Worm (Caenorhabditis elegans) whole organism, young adult: Measurements from ENCODE around the gene ncap-1.

ENCODE experiments used
- B0019.2 ChIP-seq: fragments of 200-800 bp; sonication (Bioruptor generic); conservative IDR thresholded peaks from 2 replicates; pipeline ENCODE4 v1.3.6; 2022; ENCODE audit warnings: missing genetic modification reagents, missing genetic modification characterization, missing compliant biosample characterization
- B0261.1 ChIP-seq: sonication (generic microtip); optimal IDR thresholded peaks from 2 replicates; lab custom pipeline; 2016; ENCODE audit warnings: mild to moderate bottlenecking, missing genetic modification characterization, moderate library complexity, missing compliant biosample characterization
- F10E7.11 ChIP-seq: sonication (generic microtip); optimal IDR thresholded peaks from 2 replicates; lab custom pipeline; 2017; ENCODE audit warnings: mild to moderate bottlenecking, missing genetic modification characterization, moderate library complexity, missing compliant biosample characterization
- F33H1.4 ChIP-seq: fragments of 200-800 bp; sonication (Bioruptor generic); IDR thresholded peaks from 2 replicates; pipeline ENCODE4 v1.3.6; 2022; ENCODE audit warnings: missing genetic modification reagents, missing genetic modification characterization, missing compliant biosample characterization
- F37B4.10 ChIP-seq: fragments of 200-800 bp; sonication (Bioruptor generic); IDR thresholded peaks from 2 replicates; pipeline ENCODE4 v1.3.6; 2022; ENCODE audit warnings: missing genetic modification characterization, missing compliant biosample characterization
- F57A8.1 ChIP-seq: fragments of 200-800 bp; sonication (Bioruptor generic); optimal IDR thresholded peaks from 2 replicates; lab custom pipeline; 2018; ENCODE audit warnings: mild to moderate bottlenecking, missing genetic modification characterization, moderate library complexity, missing compliant biosample characterization
- F57C9.4 ChIP-seq: sonication (generic microtip); optimal IDR thresholded peaks from 2 replicates; lab custom pipeline; 2017; ENCODE audit warnings: mild to moderate bottlenecking, missing genetic modification characterization, missing compliant biosample characterization
- Y56A3A.18 ChIP-seq: fragments of 200-800 bp; sonication (Bioruptor generic); IDR thresholded peaks from 2 replicates; pipeline ENCODE4 v1.3.6; 2022; ENCODE audit warnings: missing genetic modification reagents, missing genetic modification characterization, missing compliant biosample characterization
- Y67H2A.10 ChIP-seq: fragments of 200-800 bp; sonication (Bioruptor generic); conservative IDR thresholded peaks from 2 replicates; pipeline ENCODE4 v1.3.6; 2022; ENCODE audit warnings: missing genetic modification reagents, missing genetic modification characterization, missing compliant biosample characterization
- Y79H2A.3 ChIP-seq: fragments of 200-800 bp; sonication (Bioruptor generic); conservative IDR thresholded peaks from 2 replicates; pipeline ENCODE4 v1.3.6; 2022; ENCODE audit warnings: missing genetic modification reagents, missing genetic modification characterization, missing compliant biosample characterization
- ama-1 ChIP-seq, 3 experiments: fragments of 150-350 bp in 1 of 3; sonication (generic microtip) in 2 of 3; optimal IDR thresholded peaks; 2 replicates each; lab custom pipeline; 2014 to 2018; ENCODE audit warnings: missing biosample characterization in 2 of 3, missing genetic modification characterization in 2 of 3, missing genetic modification reagents in 2 of 3
- aptf-2 ChIP-seq: fragments of 200-800 bp; sonication (Bioruptor generic); conservative IDR thresholded peaks from 2 replicates; pipeline ENCODE4 v1.3.6; 2022; ENCODE audit warnings: missing genetic modification reagents, missing genetic modification characterization, missing compliant biosample characterization
- aptf-3 ChIP-seq: fragments of 200-800 bp; sonication (Bioruptor generic); IDR thresholded peaks from 2 replicates; pipeline ENCODE4 v1.3.6; 2022; ENCODE audit warnings: missing genetic modification characterization, missing compliant biosample characterization
- attf-6 ChIP-seq: fragments of 200-800 bp; sonication (Bioruptor generic); IDR thresholded peaks from 2 replicates; pipeline ENCODE4 v1.3.6; 2022; ENCODE audit warnings: missing genetic modification reagents, missing genetic modification characterization, missing compliant biosample characterization
- bed-1 ChIP-seq: fragments of 200-800 bp; sonication (Bioruptor generic); IDR thresholded peaks from 2 replicates; pipeline ENCODE4 v1.3.6; 2022; ENCODE audit warnings: missing genetic modification reagents, missing genetic modification characterization, missing compliant biosample characterization
- cebp-2 ChIP-seq: fragments of 200-800 bp; sonication (Bioruptor generic); IDR thresholded peaks from 2 replicates; pipeline ENCODE4 v1.3.6; 2022; ENCODE audit warnings: missing genetic modification characterization, missing compliant biosample characterization
- ceh-79 ChIP-seq: sonication (generic microtip); optimal IDR thresholded peaks from 2 replicates; lab custom pipeline; 2017; ENCODE audit warnings: mild to moderate bottlenecking, missing genetic modification characterization, missing compliant biosample characterization
- chd-7 ChIP-seq: sonication (generic microtip); optimal IDR thresholded peaks from 2 replicates; lab custom pipeline; 2016; ENCODE audit warnings: mild to moderate bottlenecking, missing genetic modification characterization, moderate library complexity, missing compliant biosample characterization
- fkh-3 ChIP-seq: sonication (generic microtip); optimal IDR thresholded peaks from 2 replicates; lab custom pipeline; 2016; ENCODE audit warnings: mild to moderate bottlenecking, missing genetic modification characterization, missing compliant biosample characterization
- hlh-26 ChIP-seq: fragments of 200-800 bp; sonication (Bioruptor generic); conservative IDR thresholded peaks from 2 replicates; pipeline ENCODE4 v1.3.6; 2022; ENCODE audit warnings: missing genetic modification reagents, missing genetic modification characterization, missing compliant biosample characterization
- hmg-1.2 ChIP-seq: fragments of 200-800 bp; sonication (Bioruptor generic); IDR thresholded peaks from 2 replicates; pipeline ENCODE4 v1.3.6; 2022; ENCODE audit warnings: missing genetic modification reagents, missing genetic modification characterization, missing compliant biosample characterization
- hrde-1 ChIP-seq: sonication (generic microtip); optimal IDR thresholded peaks from 2 replicates; lab custom pipeline; 2016; ENCODE audit warnings: missing genetic modification characterization, mild to moderate bottlenecking, missing compliant biosample characterization, moderate library complexity, missing genotype, missing genetic modification reagents, borderline replicate concordance
- lag-1 ChIP-seq: fragments of 200-800 bp; sonication (Bioruptor generic); IDR thresholded peaks from 2 replicates; pipeline ENCODE4 v1.3.6; 2022; ENCODE audit warnings: missing genetic modification reagents, missing genetic modification characterization, missing compliant biosample characterization
- let-607 ChIP-seq, 2 experiments: fragments of 200-800 bp in 1 of 2; sonication (Bioruptor generic) in 1 of 2; sonication (generic microtip) in 1 of 2; optimal IDR thresholded peaks; 2 replicates each; lab custom pipeline; 2016 to 2018; ENCODE audit warnings: mild to moderate bottlenecking in 2 of 2, missing compliant biosample characterization in 2 of 2, missing genetic modification characterization in 2 of 2, moderate library complexity in 2 of 2, missing genotype in 1 of 2
- lsy-27 ChIP-seq: sonication (generic microtip); optimal IDR thresholded peaks from 2 replicates; lab custom pipeline; 2017; ENCODE audit warnings: missing genetic modification characterization, mild to moderate bottlenecking, missing compliant biosample characterization, antibody characterized with exemption, missing genotype, borderline replicate concordance; ENCODE audit not compliant: insufficient read depth
- madf-3 ChIP-seq: fragments of 200-800 bp; sonication (Bioruptor generic); IDR thresholded peaks from 2 replicates; pipeline ENCODE4 v1.3.6; 2022; ENCODE audit warnings: missing genetic modification reagents, missing genetic modification characterization, missing compliant biosample characterization
- madf-8 ChIP-seq: fragments of 200-800 bp; sonication (Bioruptor generic); conservative IDR thresholded peaks from 2 replicates; pipeline ENCODE4 v1.3.6; 2022; ENCODE audit warnings: missing genetic modification reagents, missing genetic modification characterization, missing compliant biosample characterization
- mxl-1 ChIP-seq: sonication (generic microtip); optimal IDR thresholded peaks from 2 replicates; lab custom pipeline; 2016; ENCODE audit warnings: missing genetic modification characterization, missing compliant biosample characterization
- nfyb-1 ChIP-seq: fragments of 200-800 bp; sonication (Bioruptor generic); IDR thresholded peaks from 2 replicates; pipeline ENCODE4 v1.3.6; 2022; ENCODE audit warnings: missing genetic modification reagents, missing genetic modification characterization, missing compliant biosample characterization
- nhr-27 ChIP-seq: fragments of 200-800 bp; sonication (Bioruptor generic); optimal IDR thresholded peaks from 2 replicates; lab custom pipeline; 2018; ENCODE audit warnings: mild to moderate bottlenecking, missing genetic modification characterization, moderate library complexity, missing compliant biosample characterization
- rec-8 ChIP-seq, 2 experiments: sonication (generic microtip); optimal IDR thresholded peaks; 2 replicates each; lab custom pipeline; 2016; ENCODE audit warnings: mild to moderate bottlenecking in 2 of 2, missing genetic modification characterization in 2 of 2, missing genetic modification reagents in 2 of 2, missing genotype in 2 of 2, missing biosample characterization in 1 of 2, missing compliant biosample characterization in 1 of 2, moderate library complexity in 1 of 2
- rpc-1 ChIP-seq, 2 experiments: fragments of 150-350 bp in 1 of 2; sonication (generic microtip) in 1 of 2; optimal IDR thresholded peaks; 2 replicates each; lab custom pipeline; 2014 to 2018; ENCODE audit warnings: missing biosample characterization in 1 of 2, missing genetic modification characterization in 1 of 2, missing genetic modification reagents in 1 of 2, missing genotype in 1 of 2
- sptf-2 ChIP-seq: fragments of 200-800 bp; sonication (Bioruptor generic); optimal IDR thresholded peaks from 2 replicates; lab custom pipeline; 2018; ENCODE audit warnings: mild to moderate bottlenecking, missing genetic modification characterization, missing compliant biosample characterization
- tlf-1 ChIP-seq: fragments of 200-800 bp; sonication (Bioruptor generic); optimal IDR thresholded peaks from 2 replicates; lab custom pipeline; 2018; ENCODE audit warnings: mild to moderate bottlenecking, missing genetic modification characterization, missing compliant biosample characterization

The ncap-1 gene

DNA sequence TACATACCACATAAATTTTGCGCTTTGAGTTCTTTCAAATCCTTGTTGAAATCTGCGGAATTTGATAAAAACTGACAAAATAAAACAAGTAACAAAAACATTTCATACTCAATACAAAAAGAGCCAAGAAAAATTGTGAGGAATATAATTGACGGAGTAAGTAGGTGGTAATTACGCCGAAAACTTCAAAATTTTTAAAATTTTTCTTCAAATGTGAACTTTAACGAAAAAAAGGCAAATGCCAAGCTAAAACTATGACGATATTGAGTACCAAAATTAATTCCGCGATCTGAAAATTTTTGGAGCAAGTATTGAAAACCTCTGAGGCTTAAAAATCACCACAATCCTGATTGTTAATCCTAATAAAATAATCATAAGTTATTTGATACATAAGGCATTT, 33.5 kb upstream of the ncap-1 start, which contains the start of gene irld-51:
Gene irld-51 (minus strand): TSS at position 101 of the 400 bp plus-strand sequence.
- TF ChIP-seq aptf-2 (GFP tag; lab: Robert Waterston, UW) (no peak), rpc-1 (optimal IDR thresholded peaks at IDR 0.05; lab: Kevin White, UChicago) (no peak), rpc-1 (tag; optimal IDR thresholded peaks at IDR 0.05; lab: Kevin White, UChicago) (peak; percentile 21), hlh-26 (GFP tag; lab: Robert Waterston, UW) (no peak)
- TF ChIP-seq, all 124 proteins: peak for 1

- TF ChIP-seq lag-1 (GFP tag; lab: Robert Waterston, UW) (no peak), hmg-1.2 (GFP tag; lab: Robert Waterston, UW) (0 out of 2 replicates have a peak, but pooled peaks have one; percentile 27), F10E7.11 (tag; lab: Kevin White, UChicago) (no peak), hrde-1 (tag; lab: Kevin White, UChicago) (no peak), madf-3 (GFP tag; lab: Robert Waterston, UW) (no peak), lsy-27 (no peak)
Measured at ce11 chrII:2948614-2949013, 29.5 kb upstream of the ncap-1 start.

- TF ChIP-seq nfyb-1 (no peak), tlf-1 (GFP tag; lab: Kevin White, UChicago) (no peak), Y79H2A.3 (GFP tag; lab: Robert Waterston, UW) (no peak), rec-8 (tag; optimal IDR thresholded peaks at IDR 0.05; lab: Kevin White, UChicago) (no peak), madf-3 (GFP tag; lab: Robert Waterston, UW) (no peak), nhr-27 (tag; lab: Kevin White, UChicago) (no peak), F33H1.4 (GFP tag; lab: Robert Waterston, UW) (no peak), Y67H2A.10 (GFP tag; lab: Robert Waterston, UW) (no peak), chd-7 (tag; lab: Kevin White, UChicago) (no peak), F37B4.10 (GFP tag; lab: Robert Waterston, UW) (no peak), attf-6 (GFP tag; lab: Robert Waterston, UW) (no peak), F57C9.4 (tag; lab: Kevin White, UChicago) (no peak), F57A8.1 (GFP tag; lab: Kevin White, UChicago) (no peak), sptf-2 (GFP tag; lab: Kevin White, UChicago) (no peak)
- TF ChIP-seq, all 124 proteins: peak for 0
Measured at ce11 chrII:2946438-2946837, 27.3 kb upstream of the ncap-1 start, which contains the start of gene srw-79. TSS of gene srw-79 (plus strand) at chrII:2946738.

- no peak for TF ChIP-seq cebp-2 (GFP tag; lab: Robert Waterston, UW)
- no peak for TF ChIP-seq let-607 (tag; optimal IDR thresholded peaks at IDR 0.05; lab: Kevin White, UChicago)
- TF ChIP-seq Y56A3A.18 (GFP tag; lab: Robert Waterston, UW) = no peak
- no peak for TF ChIP-seq aptf-3 (GFP tag; lab: Robert Waterston, UW)
- TF ChIP-seq ceh-79 = no peak
- TF ChIP-seq ama-1 (optimal IDR thresholded peaks at IDR 0.05; lab: Kevin White, UChicago) = no peak
- TF ChIP-seq ama-1 (GFP tag; optimal IDR thresholded peaks at IDR 0.05; lab: Kevin White, UChicago) = no peak
- no peak for TF ChIP-seq madf-8
- TF ChIP-seq mxl-1 (tag; lab: Kevin White, UChicago) = no peak
- no peak for TF ChIP-seq fkh-3 (tag; lab: Kevin White, UChicago)
- TF ChIP-seq B0261.1 = no peak
- TF ChIP-seq B0019.2 (GFP tag; lab: Robert Waterston, UW) = no peak
- no peak for TF ChIP-seq bed-1 (GFP tag; lab: Robert Waterston, UW)
- TF ChIP-seq aptf-2 (GFP tag; lab: Robert Waterston, UW) = no peak
- no peak for TF ChIP-seq F57A8.1 (GFP tag; lab: Kevin White, UChicago)
Measured at ce11 chrII:2943966-2944365, 24.9 kb upstream of the ncap-1 start, which contains the start of the genes irld-50 and irld-49. TSS of gene irld-50 (minus strand) at chrII:2944066. TSS of gene irld-49 (plus strand) at chrII:2944176.
